Fruit fly (Drosophila melanogaster) whole organism, adult: ENCODE measurements around the gene Alr.
A peak's percentile ranks its signal among the peaks of the same experiment; 100 is the strongest.

Experiments used
- CG12768 ChIP-seq: fragments of 200-800 bp; sonication (Bioruptor generic); optimal IDR thresholded peaks from 2 replicates; lab custom pipeline; 2017; ENCODE audit warnings: missing biosample characterization, missing genetic modification characterization, mild to moderate bottlenecking, moderate library complexity, missing genetic modification reagents
- CG1620 ChIP-seq: fragments of 200-800 bp; sonication (Bioruptor generic); optimal IDR thresholded peaks from 2 replicates; lab custom pipeline; 2016; ENCODE audit warnings: missing biosample characterization, missing genetic modification characterization
- Crg-1 ChIP-seq: fragments of 200-800 bp; sonication (Bioruptor generic); optimal IDR thresholded peaks from 2 replicates; lab custom pipeline; 2016; ENCODE audit warnings: missing biosample characterization, missing genetic modification characterization
- Hr96 ChIP-seq: fragments of 200-800 bp; sonication (Bioruptor generic); optimal IDR thresholded peaks from 2 replicates; lab custom pipeline; 2016; ENCODE audit warnings: missing biosample characterization, missing genetic modification characterization
- cic ChIP-seq: fragments of 200-800 bp; sonication (Bioruptor generic); optimal IDR thresholded peaks from 2 replicates; lab custom pipeline; 2017; ENCODE audit warnings: missing biosample characterization, mild to moderate bottlenecking, missing genetic modification characterization, moderate library complexity
- cnc ChIP-seq, 2 experiments: fragments of >200 bp; optimal IDR thresholded peaks; 2 replicates each; lab custom pipeline; 2017
- ovo ChIP-seq: fragments of 200-800 bp; sonication (Bioruptor generic); optimal IDR thresholded peaks from 2 replicates; lab custom pipeline; 2016; ENCODE audit warnings: missing biosample characterization, missing genetic modification characterization
- pad ChIP-seq: fragments of 200-800 bp; sonication (Bioruptor generic); optimal IDR thresholded peaks from 3 replicates; lab custom pipeline; 2017; ENCODE audit warnings: missing biosample characterization, missing genetic modification characterization, mild to moderate bottlenecking, moderate library complexity, missing genetic modification reagents

dm6 chrX:19717041-19717440 lies 31.1 kb upstream of the Alr start:
- TF ChIP-seq ovo (no peak), cnc (optimal IDR thresholded peaks at IDR 0.05; lab: Kevin White, UChicago) (no peak), pad (GFP tag; lab: Kevin White, UChicago) (no peak), cic (GFP tag; lab: Kevin White, UChicago) (no peak), Hr96 (GFP tag; lab: Kevin White, UChicago) (peak; percentile 5), Crg-1 (no peak), CG1620 (no peak), CG12768 (no peak)
